Worm (Caenorhabditis elegans): ENCODE measurements around the gene irld-7.
"Not testable (repeated sequence)": the region's sequence is repeated elsewhere in the genome, so short reads cannot be mapped to it uniquely, and the experiment has no call there.

DNA sequence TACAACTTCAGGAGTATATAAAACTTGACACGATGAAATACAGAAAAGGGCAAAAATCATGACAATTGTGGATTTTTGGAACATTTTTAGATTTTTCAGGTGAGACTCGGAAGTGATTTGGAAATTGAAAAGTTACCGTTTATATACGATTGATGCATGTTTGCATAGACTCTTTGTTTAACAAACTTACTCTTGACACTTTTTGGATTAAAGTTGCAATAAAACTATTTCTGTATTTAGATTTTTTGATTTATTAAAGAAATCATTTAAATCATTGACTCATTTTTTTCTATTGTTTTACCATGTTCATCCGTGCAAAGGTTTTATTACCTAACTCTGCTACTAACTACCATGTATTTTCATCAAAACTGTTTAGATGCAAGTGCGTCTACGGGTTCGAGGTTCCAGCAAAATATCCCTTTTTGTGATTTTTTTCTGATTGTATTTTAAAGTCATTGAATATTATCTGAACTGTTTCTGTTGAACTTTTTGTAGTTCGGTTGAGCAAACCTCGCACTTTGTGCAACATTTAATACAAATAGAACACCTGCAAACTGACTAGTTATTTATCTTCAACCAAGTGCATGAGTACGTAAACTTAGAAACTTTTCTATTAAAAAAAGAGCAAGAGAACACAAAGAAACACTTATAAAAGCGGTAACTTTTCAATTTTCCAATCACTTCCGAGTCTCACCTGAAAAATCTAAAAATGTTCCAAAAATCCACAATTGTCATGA, 1.0 kb downstream of the irld-7 start, which contains the start of the genes nspb-1 and nspb-2:
- not testable (repeated sequence) for TF ChIP-seq W03F9.2, dao-5, him-1 (tag; optimal IDR thresholded peaks at IDR 0.05)

Data from whole organism, L4/young adult.